Fruit fly (Drosophila melanogaster): Measurements from ENCODE around the gene CG5281.

The CG5281 gene

DNA sequence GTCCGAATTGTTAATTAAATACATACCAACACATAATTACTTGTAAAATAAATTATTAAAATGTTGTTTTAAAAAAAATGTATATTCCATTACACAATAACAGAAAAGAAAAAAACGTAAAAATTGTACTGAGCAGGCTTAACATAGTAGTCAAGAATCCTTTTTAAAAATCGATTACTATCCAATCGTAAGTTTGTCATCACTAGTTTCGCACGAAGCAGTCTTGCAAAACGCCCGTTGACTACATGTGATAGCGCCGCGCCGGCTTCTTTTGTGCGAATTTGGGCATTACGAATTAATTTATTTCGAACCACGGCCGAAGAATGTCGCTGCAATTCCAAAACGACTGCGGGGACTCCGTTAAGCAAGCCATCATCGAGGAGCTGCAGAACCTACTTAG, 23.3 kb upstream of the CG5281 start, which contains the start of gene Ipo9 (continued):
- TF ChIP-seq Dip3 (GFP tag; optimal IDR thresholded peaks at IDR 0.05) (no peak), Nf-YA (GFP tag; IDR thresholded peaks at IDR 0.05) (no peak), zfh2 (GFP tag; optimal IDR thresholded peaks at IDR 0.05) (no peak), CG17328 (GFP tag; IDR thresholded peaks at IDR 0.05) (no peak), Vsx1 (GFP tag; optimal IDR thresholded peaks at IDR 0.05) (no peak), NC2α (GFP tag; optimal IDR thresholded peaks at IDR 0.05) (no peak), slp2 (GFP tag; optimal IDR thresholded peaks at IDR 0.05) (no peak), CG10366 (GFP tag; IDR thresholded peaks at IDR 0.05) (no peak), CG34376 (GFP tag; optimal IDR thresholded peaks at IDR 0.05) (no peak), CG4854 (GFP tag; optimal IDR thresholded peaks at IDR 0.05) (no peak), CG10209 (GFP tag; optimal IDR thresholded peaks at IDR 0.05) (no peak), usp (GFP tag; optimal IDR thresholded peaks at IDR 0.05) (no peak), fru (optimal IDR thresholded peaks at IDR 0.05) (no peak), nau (GFP tag; optimal IDR thresholded peaks at IDR 0.05) (no peak), BEAF-32 (GFP tag; optimal IDR thresholded peaks at IDR 0.05) (peak; percentile 38), wdn (GFP tag; IDR thresholded peaks at IDR 0.05) (no peak), nerfin-1 (tag; optimal IDR thresholded peaks at IDR 0.05) (no peak), oc (tag; optimal IDR thresholded peaks at IDR 0.05) (no peak), Dip2 (GFP tag; IDR thresholded peaks at IDR 0.05) (no peak), pzg (GFP tag; optimal IDR thresholded peaks at IDR 0.05) (peak; percentile 46), amos (GFP tag; IDR thresholded peaks at IDR 0.05; ENCODE audit: partially characterized antibody) (peak; percentile 40; the same call in 1 of the 2 replicates), mam (GFP tag; optimal IDR thresholded peaks at IDR 0.05) (peak; percentile 7), dati (GFP tag; IDR thresholded peaks at IDR 0.05) (no peak), yki (optimal IDR thresholded peaks at IDR 0.05) (no peak), CG17359 (tag; optimal IDR thresholded peaks at IDR 0.05) (peak; percentile 74), Hr3 (GFP tag; optimal IDR thresholded peaks at IDR 0.05) (no peak), cato (GFP tag; optimal IDR thresholded peaks at IDR 0.05; ENCODE audit: borderline replicate concordance) (no peak), CG3281 (GFP tag; optimal IDR thresholded peaks at IDR 0.05) (no peak), scrt (GFP tag; optimal IDR thresholded peaks at IDR 0.05) (no peak), zen2 (GFP tag; IDR thresholded peaks at IDR 0.05; ENCODE audit: partially characterized antibody) (no peak), hb (GFP tag; IDR thresholded peaks at IDR 0.05; ENCODE audit: partially characterized antibody) (no peak), MESR4 (GFP tag; optimal IDR thresholded peaks at IDR 0.05) (peak; percentile 27), Dek (tag; optimal IDR thresholded peaks at IDR 0.05) (no peak), sqz (GFP tag; optimal IDR thresholded peaks at IDR 0.05) (no peak), Aef1 (GFP tag; IDR thresholded peaks at IDR 0.05) (no peak), sens (GFP tag) (no peak), Elba2 (GFP tag; optimal IDR thresholded peaks at IDR 0.05) (no peak), Dad (GFP tag; optimal IDR thresholded peaks at IDR 0.05) (no peak), CG3163 (GFP tag; optimal IDR thresholded peaks at IDR 0.05) (no peak), vfl (GFP tag; optimal IDR thresholded peaks at IDR 0.05) (no peak), CoRest (tag; optimal IDR thresholded peaks at IDR 0.05) (no peak), CG4360 (GFP tag; IDR thresholded peaks at IDR 0.05) (no peak), vnd (GFP tag; IDR thresholded peaks at IDR 0.05; ENCODE audit: partially characterized antibody) (no peak), odd (GFP tag; optimal IDR thresholded peaks at IDR 0.05) (no peak), CG11695 (GFP tag; IDR thresholded peaks at IDR 0.05) (no peak), CG2129 (GFP tag; IDR thresholded peaks at IDR 0.05; ENCODE audit: partially characterized antibody) (no peak), CG2202 (tag; optimal IDR thresholded peaks at IDR 0.05) (no peak), cwo (GFP tag; optimal IDR thresholded peaks at IDR 0.05) (no peak), eve (GFP tag; optimal IDR thresholded peaks at IDR 0.05) (no peak), CG14710 (tag; optimal IDR thresholded peaks at IDR 0.05) (no peak), HHEX (GFP tag; optimal IDR thresholded peaks at IDR 0.05) (no peak), B-H1 (GFP tag; IDR thresholded peaks at IDR 0.05) (no peak)

All from whole organism, embryonic.